Worm (Caenorhabditis elegans) whole organism, L1 larva: ENCODE data around the gene spcs-2.
A peak's percentile ranks its signal among the peaks of the same experiment; 100 is the strongest.

ENCODE experiments used
- C16A3.4 ChIP-seq: fragments of 150-350 bp; optimal IDR thresholded peaks from 2 replicates; lab custom pipeline; 2014; ENCODE audit warnings: missing biosample characterization, missing genetic modification characterization
- C34B4.2 ChIP-seq: sonication (generic microtip); optimal IDR thresholded peaks from 2 replicates; lab custom pipeline; 2017; ENCODE audit warnings: mild to moderate bottlenecking, missing genetic modification characterization, missing compliant biosample characterization
- F16B12.6 ChIP-seq: fragments of 150-350 bp; optimal IDR thresholded peaks from 2 replicates; lab custom pipeline; 2014; ENCODE audit warnings: missing biosample characterization, missing genetic modification characterization
- Y116A8C.19 ChIP-seq: sonication (generic microtip); optimal IDR thresholded peaks from 2 replicates; lab custom pipeline; 2016; ENCODE audit warnings: missing compliant biosample characterization, missing genetic modification characterization, borderline replicate concordance
- alr-1 ChIP-seq: fragments of 200-800 bp; sonication (Bioruptor generic); optimal IDR thresholded peaks from 2 replicates; lab custom pipeline; 2018; ENCODE audit warnings: borderline replicate concordance, mild to moderate bottlenecking, missing genetic modification characterization, missing compliant biosample characterization
- blmp-1 ChIP-seq: fragments of 150-350 bp; optimal IDR thresholded peaks from 2 replicates; lab custom pipeline; 2014; ENCODE audit warnings: missing biosample characterization, missing genetic modification characterization
- ceh-88 ChIP-seq: fragments of 200-800 bp; sonication (Bioruptor generic); IDR thresholded peaks from 2 replicates; pipeline ENCODE4 v1.3.6; 2022; ENCODE audit warnings: missing genetic modification characterization, missing compliant biosample characterization
- ceh-90 ChIP-seq: sonication (generic microtip); optimal IDR thresholded peaks from 2 replicates; lab custom pipeline; 2016; ENCODE audit warnings: missing genetic modification characterization, missing compliant biosample characterization
- ces-1 ChIP-seq: fragments of 150-350 bp; optimal IDR thresholded peaks from 2 replicates; lab custom pipeline; 2014; ENCODE audit warnings: missing biosample characterization, missing genetic modification reagents, missing genetic modification characterization
- efl-1 ChIP-seq, 4 experiments: fragments of 150-350 bp; optimal IDR thresholded peaks in 3 of 4; peaks in 1 of 4; 1 replicate in 1 of 4; 2 replicates in 3 of 4; lab custom pipeline; 2014; ENCODE audit warnings: missing biosample characterization in 2 of 4, missing genetic modification characterization in 2 of 4, missing genetic modification reagents in 2 of 4
- efl-3 ChIP-seq: fragments of 200-800 bp; sonication (Bioruptor generic); optimal IDR thresholded peaks from 2 replicates; lab custom pipeline; 2018; ENCODE audit warnings: mild to moderate bottlenecking, missing genetic modification characterization, missing compliant biosample characterization
- egl-27 ChIP-seq, 2 experiments: fragments of 150-350 bp in 1 of 2; sonication (generic microtip); optimal IDR thresholded peaks; 3 replicates each; lab custom pipeline; 2017 to 2018; ENCODE audit warnings: missing biosample characterization in 2 of 2, missing genetic modification characterization in 2 of 2, missing genetic modification reagents in 2 of 2
- fkh-4 ChIP-seq: sonication (generic microtip); optimal IDR thresholded peaks from 2 replicates; lab custom pipeline; 2016; ENCODE audit warnings: missing compliant biosample characterization, missing genetic modification characterization, borderline replicate concordance
- fkh-8 ChIP-seq: sonication (generic microtip); optimal IDR thresholded peaks from 2 replicates; lab custom pipeline; 2016; ENCODE audit warnings: mild to moderate bottlenecking, missing genetic modification characterization, missing compliant biosample characterization
- fos-1 ChIP-seq: fragments of 150-350 bp; optimal IDR thresholded peaks from 2 replicates; lab custom pipeline; 2014; ENCODE audit warnings: missing biosample characterization, missing genetic modification characterization
- irx-1 ChIP-seq: sonication (generic microtip); optimal IDR thresholded peaks from 2 replicates; lab custom pipeline; 2016; ENCODE audit warnings: missing genetic modification characterization, missing compliant biosample characterization
- isw-1 ChIP-seq: fragments of 200-800 bp; sonication (Bioruptor generic); IDR thresholded peaks from 2 replicates; pipeline ENCODE4 v1.3.6; 2022; ENCODE audit warnings: missing genetic modification characterization, missing compliant biosample characterization
- jun-1 ChIP-seq: fragments of 150-350 bp; optimal IDR thresholded peaks from 2 replicates; lab custom pipeline; 2014; ENCODE audit warnings: missing biosample characterization, missing genetic modification reagents, missing genetic modification characterization
- lin-14 ChIP-seq: fragments of 200-800 bp; sonication (Bioruptor generic); optimal IDR thresholded peaks from 2 replicates; lab custom pipeline; 2018; ENCODE audit warnings: mild to moderate bottlenecking, missing genetic modification characterization, moderate library complexity, missing compliant biosample characterization
- lin-15B ChIP-seq: fragments of 150-350 bp; sonication (generic microtip); optimal IDR thresholded peaks from 3 replicates; lab custom pipeline; 2014; ENCODE audit warnings: missing biosample characterization, missing genetic modification characterization
- lin-35 ChIP-seq, 2 experiments: fragments of 150-350 bp; optimal IDR thresholded peaks; 2 replicates each; lab custom pipeline; 2014; ENCODE audit warnings: missing biosample characterization in 2 of 2, missing genetic modification characterization in 2 of 2, missing genetic modification reagents in 2 of 2
- lin-39 ChIP-seq: fragments of 150-350 bp; optimal IDR thresholded peaks from 2 replicates; lab custom pipeline; 2014; ENCODE audit warnings: missing biosample characterization, missing genetic modification reagents, missing genetic modification characterization
- lir-3 ChIP-seq: sonication (generic microtip); optimal IDR thresholded peaks from 2 replicates; lab custom pipeline; 2016; ENCODE audit warnings: mild to moderate bottlenecking, missing genetic modification characterization, moderate library complexity, missing compliant biosample characterization; ENCODE audit not compliant: poor library complexity
- lsy-2 ChIP-seq, 2 experiments: fragments of 150-350 bp; optimal IDR thresholded peaks; 2 replicates each; lab custom pipeline; 2014; ENCODE audit warnings: missing biosample characterization in 2 of 2, missing genetic modification characterization in 2 of 2
- mab-9 ChIP-seq: fragments of 200-800 bp; sonication (Bioruptor generic); IDR thresholded peaks from 2 replicates; pipeline ENCODE4 v1.3.6; 2022; ENCODE audit warnings: missing genetic modification reagents, missing genetic modification characterization, missing compliant biosample characterization
- mdl-1 ChIP-seq, 2 experiments: fragments of 150-350 bp; optimal IDR thresholded peaks; 2 replicates each; lab custom pipeline; 2014 to 2017; ENCODE audit warnings: missing biosample characterization in 2 of 2, missing genetic modification characterization in 2 of 2, inconsistent platforms in 1 of 2
- nhr-11 ChIP-seq: fragments of 150-350 bp; optimal IDR thresholded peaks from 2 replicates; lab custom pipeline; 2014; ENCODE audit warnings: missing biosample characterization, missing genetic modification characterization
- nhr-19 ChIP-seq: fragments of 200-800 bp; sonication (Bioruptor generic); conservative IDR thresholded peaks from 2 replicates; pipeline ENCODE4 v1.3.6; 2022; ENCODE audit warnings: missing genetic modification characterization, missing compliant biosample characterization
- nhr-28 ChIP-seq: fragments of 150-350 bp; optimal IDR thresholded peaks from 2 replicates; lab custom pipeline; 2014; ENCODE audit warnings: missing biosample characterization, missing genetic modification characterization
- nhr-47 ChIP-seq: sonication (generic microtip); optimal IDR thresholded peaks from 2 replicates; lab custom pipeline; 2016; ENCODE audit warnings: mild to moderate bottlenecking, missing genetic modification characterization, moderate library complexity, missing compliant biosample characterization
- nhr-76 ChIP-seq: sonication (generic microtip); optimal IDR thresholded peaks from 2 replicates; lab custom pipeline; 2017; ENCODE audit warnings: missing biosample characterization, missing genetic modification characterization
- nhr-77 ChIP-seq: fragments of 150-350 bp; optimal IDR thresholded peaks from 2 replicates; lab custom pipeline; 2014; ENCODE audit warnings: missing biosample characterization, missing genetic modification characterization
- nhr-85 ChIP-seq: sonication (generic microtip); peaks from one replicate; lab custom pipeline; 2016; ENCODE audit warnings: missing genetic modification characterization, inconsistent platforms, missing compliant biosample characterization
- nhr-90 ChIP-seq: sonication (generic microtip); optimal IDR thresholded peaks from 2 replicates; lab custom pipeline; 2016; ENCODE audit warnings: mild to moderate bottlenecking, missing genetic modification characterization, missing compliant biosample characterization; ENCODE audit not compliant: poor library complexity
- snpc-4 ChIP-seq: fragments of 150-350 bp; optimal IDR thresholded peaks from 2 replicates; lab custom pipeline; 2014; ENCODE audit warnings: missing biosample characterization, missing genetic modification characterization
- snu-23 ChIP-seq: sonication (generic microtip); optimal IDR thresholded peaks from 2 replicates; lab custom pipeline; 2016; ENCODE audit warnings: missing genetic modification characterization, missing compliant biosample characterization
- sox-4 ChIP-seq: sonication (generic microtip); optimal IDR thresholded peaks from 2 replicates; lab custom pipeline; 2016; ENCODE audit warnings: missing genetic modification characterization, missing compliant biosample characterization
- tbx-2 ChIP-seq: sonication (generic microtip); optimal IDR thresholded peaks from 2 replicates; lab custom pipeline; 2016; ENCODE audit warnings: missing genetic modification characterization, missing compliant biosample characterization
- tlp-1 ChIP-seq: fragments of 150-350 bp; optimal IDR thresholded peaks from 2 replicates; lab custom pipeline; 2014; ENCODE audit warnings: missing biosample characterization, missing genetic modification characterization
- unc-30 ChIP-seq: sonication (generic microtip); optimal IDR thresholded peaks from 2 replicates; lab custom pipeline; 2017; ENCODE audit warnings: missing biosample characterization, missing genetic modification characterization
- unc-62 ChIP-seq: fragments of 150-350 bp; optimal IDR thresholded peaks from 2 replicates; lab custom pipeline; 2014; ENCODE audit warnings: missing biosample characterization, missing genetic modification reagents, missing genetic modification characterization
- unc-86 ChIP-seq: sonication (generic microtip); optimal IDR thresholded peaks from 2 replicates; lab custom pipeline; 2016; ENCODE audit warnings: missing genetic modification characterization, missing compliant biosample characterization
- unc-98 ChIP-seq: fragments of 200-800 bp; sonication (Bioruptor generic); IDR thresholded peaks from 2 replicates; pipeline ENCODE4 v1.3.6; 2022; ENCODE audit warnings: missing genetic modification characterization, missing compliant biosample characterization
- zag-1 ChIP-seq: fragments of 150-350 bp; optimal IDR thresholded peaks from 2 replicates; lab custom pipeline; 2014; ENCODE audit warnings: missing biosample characterization, missing genetic modification characterization
- zip-4 ChIP-seq: fragments of 200-800 bp; sonication (Bioruptor generic); optimal IDR thresholded peaks from 2 replicates; lab custom pipeline; 2018; ENCODE audit warnings: mild to moderate bottlenecking, missing genetic modification characterization, moderate library complexity, missing compliant biosample characterization
- ztf-11 ChIP-seq, 2 experiments: sonication (generic microtip); optimal IDR thresholded peaks; 2 replicates each; lab custom pipeline; 2016 to 2017; ENCODE audit warnings: missing genetic modification characterization in 2 of 2, missing biosample characterization in 1 of 2, missing compliant biosample characterization in 1 of 2

The spcs-2 gene

ce11 chrIII:12838913-12839366, 35.9 kb upstream of the spcs-2 start, which contains the start of gene Y37D8A.4 (continued):
- TF ChIP-seq mab-9 (GFP tag; lab: Robert Waterston, UW) (no peak), Y116A8C.19 (tag; lab: Kevin White, UChicago) (no peak), egl-27 (tag; optimal IDR thresholded peaks at IDR 0.05; lab: Kevin White, UChicago) (no peak), nhr-77 (tag; lab: Kevin White, UChicago) (no peak), nhr-28 (tag; lab: Kevin White, UChicago) (no peak), blmp-1 (tag; lab: Kevin White, UChicago) (peak; percentile 58), fkh-8 (tag; lab: Kevin White, UChicago) (no peak), nhr-90 (tag; lab: Kevin White, UChicago) (no peak), sox-4 (tag; lab: Kevin White, UChicago) (no peak), tbx-2 (no peak), alr-1 (tag; lab: Kevin White, UChicago) (no peak), lin-15B (no peak), ceh-88 (GFP tag; lab: Robert Waterston, UW) (no peak)
- TF ChIP-seq, all 84 proteins: peak for 16

ce11 chrIII:12840204-12840603, 34.6 kb upstream of the spcs-2 start:
- TF ChIP-seq unc-98 (GFP tag; lab: Robert Waterston, UW) (no peak), unc-62 (GFP tag; lab: Kevin White, UChicago) (no peak), efl-1 (optimal IDR thresholded peaks at IDR 0.05; lab: Kevin White, UChicago) (no peak), efl-1 (GFP tag; optimal IDR thresholded peaks at IDR 0.05 in 1 of 2; lab: Kevin White, UChicago) (peak in 1 of 2 experiments; percentile 38), blmp-1 (tag; lab: Kevin White, UChicago) (no peak), lin-14 (GFP tag; lab: Kevin White, UChicago) (no peak), tbx-2 (no peak), lir-3 (tag; lab: Kevin White, UChicago) (no peak), fos-1 (tag; lab: Kevin White, UChicago) (no peak), nhr-77 (tag; lab: Kevin White, UChicago) (no peak)
- TF ChIP-seq, all 84 proteins: peak for 1

DNA sequence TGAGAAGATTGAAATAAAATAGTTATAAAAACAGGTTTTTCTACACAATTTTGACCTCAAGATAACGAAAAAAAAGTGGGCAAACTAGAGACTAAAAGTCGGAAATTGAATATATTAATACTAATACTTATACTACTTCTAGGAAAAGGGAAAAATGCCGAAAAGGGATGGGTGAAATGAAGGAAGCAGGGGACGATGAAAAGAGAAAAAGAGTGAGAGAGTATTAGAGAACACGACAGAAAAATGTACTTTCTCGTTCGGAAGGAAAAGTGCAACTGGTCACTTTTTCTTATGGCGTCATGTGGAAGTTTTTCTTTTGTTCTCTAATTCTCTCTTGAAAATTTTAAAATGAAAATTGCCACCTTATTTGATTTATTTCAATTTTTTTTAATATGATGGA, 33.5 kb upstream of the spcs-2 start:
- no peak for TF ChIP-seq irx-1 (tag; lab: Kevin White, UChicago)
- TF ChIP-seq fkh-4: no peak
- TF ChIP-seq unc-86 (tag; lab: Kevin White, UChicago): peak; percentile 62
- TF ChIP-seq lin-39 (tag; lab: Kevin White, UChicago): peak; percentile 18
- TF ChIP-seq snpc-4: no peak
- TF ChIP-seq lin-35 (GFP tag; optimal IDR thresholded peaks at IDR 0.05; lab: Kevin White, UChicago): peak; percentile 40 to 46
- TF ChIP-seq ztf-11 (tag; optimal IDR thresholded peaks at IDR 0.05; lab: Kevin White, UChicago): no peak
- peak; percentile 82 for TF ChIP-seq nhr-47 (tag; lab: Kevin White, UChicago)
- peak; percentile 3 for TF ChIP-seq sox-4 (tag; lab: Kevin White, UChicago)
- no peak for TF ChIP-seq ces-1 (GFP tag; lab: Kevin White, UChicago)
- TF ChIP-seq unc-62 (GFP tag; lab: Kevin White, UChicago): no peak
- peak; percentile 92 for TF ChIP-seq lin-14 (GFP tag; lab: Kevin White, UChicago)
- TF ChIP-seq isw-1: no peak
- no peak for TF ChIP-seq Y116A8C.19 (tag; lab: Kevin White, UChicago)
- no peak for TF ChIP-seq mab-9 (GFP tag; lab: Robert Waterston, UW)
- TF ChIP-seq F16B12.6: no peak
- TF ChIP-seq lsy-2 (tag; optimal IDR thresholded peaks at IDR 0.05; lab: Kevin White, UChicago): peak; percentile 55 to 61
- TF ChIP-seq nhr-85 (tag; lab: Kevin White, UChicago): peak; percentile 98
- TF ChIP-seq zag-1: no peak
- TF ChIP-seq ceh-88 (GFP tag; lab: Robert Waterston, UW): no peak
- peak in 1 of 2 experiments; percentile 9 for TF ChIP-seq mdl-1 (tag; optimal IDR thresholded peaks at IDR 0.05; lab: Kevin White, UChicago)
- no peak for TF ChIP-seq ceh-90
- TF ChIP-seq alr-1 (tag; lab: Kevin White, UChicago): no peak
- no peak for TF ChIP-seq efl-3 (GFP tag; lab: Kevin White, UChicago)
- TF ChIP-seq nhr-76 (tag; lab: Kevin White, UChicago): no peak
- no peak for TF ChIP-seq C34B4.2 (tag; lab: Kevin White, UChicago)
- no peak for TF ChIP-seq unc-98 (GFP tag; lab: Robert Waterston, UW)
- TF ChIP-seq lin-15B: no peak
- TF ChIP-seq unc-30 (tag; lab: Kevin White, UChicago): no peak
- peak; percentile 14 for TF ChIP-seq tbx-2
- no peak for TF ChIP-seq lir-3 (tag; lab: Kevin White, UChicago)
- TF ChIP-seq snu-23 (GFP tag; lab: Kevin White, UChicago): peak; percentile 50
- TF ChIP-seq jun-1 (tag; lab: Kevin White, UChicago): peak; percentile 32
- TF ChIP-seq C16A3.4 (tag; lab: Kevin White, UChicago): peak; percentile 21
- TF ChIP-seq tlp-1 (tag; lab: Kevin White, UChicago): no peak
- TF ChIP-seq nhr-11 (tag; lab: Kevin White, UChicago): peak; percentile 59
- TF ChIP-seq nhr-19 (GFP tag; lab: Robert Waterston, UW): peak; percentile 36; the same call in 1 of the 2 replicates
- no peak for TF ChIP-seq zip-4 (GFP tag; lab: Kevin White, UChicago)
